Worm (Caenorhabditis elegans): ENCODE measurements around the gene F55A4.7.

F55A4.7 gene

ce11 chrX:1021835-1022311, 16.4 kb downstream of the F55A4.7 start:
- peak; percentile 97 for TF ChIP-seq zfh-2 (GFP tag; conservative IDR thresholded peaks at IDR 0.05)
- TF ChIP-seq K11D2.4 (GFP tag; IDR thresholded peaks at IDR 0.05): 0 out of 2 replicates have a peak, but pooled peaks have one; percentile 17
- TF ChIP-seq mcd-1 (GFP tag; IDR thresholded peaks at IDR 0.05): peak; percentile 42
- peak; percentile 47; the same call in 1 of the 2 replicates for TF ChIP-seq cebp-1 (GFP tag; IDR thresholded peaks at IDR 0.05)
- TF ChIP-seq cebp-1 (tag; optimal IDR thresholded peaks at IDR 0.05): peak; percentile 84
- TF ChIP-seq akir-1 (GFP tag; optimal IDR thresholded peaks at IDR 0.05): no peak
- no peak for TF ChIP-seq ets-4 (GFP tag; optimal IDR thresholded peaks at IDR 0.05)
- peak; percentile 2 for TF ChIP-seq ztf-26 (tag; optimal IDR thresholded peaks at IDR 0.05)
- peak; percentile 10 for TF ChIP-seq attf-5 (GFP tag; optimal IDR thresholded peaks at IDR 0.05)
- peak; percentile 82; the same call in 1 of the 2 replicates for TF ChIP-seq egrh-3 (GFP tag; IDR thresholded peaks at IDR 0.05)
- TF ChIP-seq ceh-27 (GFP tag; optimal IDR thresholded peaks at IDR 0.05): peak; percentile 10
- no peak for TF ChIP-seq hlh-12 (tag; optimal IDR thresholded peaks at IDR 0.05)
- TF ChIP-seq dox-1 (GFP tag; IDR thresholded peaks at IDR 0.05): 0 out of 2 replicates have a peak, but pooled peaks have one; percentile 6
- peak; percentile 62 for TF ChIP-seq K12H6.12 (tag; optimal IDR thresholded peaks at IDR 0.05)
- peak; percentile 28 for TF ChIP-seq somi-1 (GFP tag; optimal IDR thresholded peaks at IDR 0.05)

ce11 chrX:1018586-1018985, 19.7 kb downstream of the F55A4.7 start:
- TF ChIP-seq chd-7 (tag; optimal IDR thresholded peaks at IDR 0.05) (peak; percentile 9), zfh-2 (GFP tag; conservative IDR thresholded peaks at IDR 0.05) (peak; percentile 58), Y95B8A.8 (GFP tag; IDR thresholded peaks at IDR 0.05) (no peak), dox-1 (GFP tag; IDR thresholded peaks at IDR 0.05) (0 out of 2 replicates have a peak, but pooled peaks have one; percentile 35)

- TF ChIP-seq snpc-1.1 (tag; optimal IDR thresholded peaks at IDR 0.05; ENCODE audit: insufficient read depth) (no peak), egl-18 (GFP tag; IDR thresholded peaks at IDR 0.05) (no peak), lin-35 (GFP tag; optimal IDR thresholded peaks at IDR 0.05) (no peak), T26A5.8 (tag; optimal IDR thresholded peaks at IDR 0.05) (no peak), mel-28 (tag; optimal IDR thresholded peaks at IDR 0.05; ENCODE audit: borderline replicate concordance) (no peak), ceh-100 (GFP tag; IDR thresholded peaks at IDR 0.05) (no peak), rpc-1 (optimal IDR thresholded peaks at IDR 0.05) (no peak), rpc-1 (tag; optimal IDR thresholded peaks at IDR 0.05) (no peak), nfya-1 (tag; optimal IDR thresholded peaks at IDR 0.05; ENCODE audit: borderline replicate concordance, insufficient read depth) (no peak), Y56A3A.18 (GFP tag; IDR thresholded peaks at IDR 0.05) (no peak), fkh-3 (tag; optimal IDR thresholded peaks at IDR 0.05) (no peak), K12H6.12 (tag; optimal IDR thresholded peaks at IDR 0.05) (no peak), repo-1 (tag; optimal IDR thresholded peaks at IDR 0.05) (no peak), hmg-20 (GFP tag; IDR thresholded peaks at IDR 0.05) (no peak), unc-62 (GFP tag; optimal IDR thresholded peaks at IDR 0.05) (no peak), rcor-1 (GFP tag; IDR thresholded peaks at IDR 0.05) (no peak)
These were observed 20.8 kb downstream of the F55A4.7 start, which contains the start of the genes F55A4.13 and nlf-1 for ce11 chrX:1017456-1017855. TSS of gene F55A4.13 (minus strand) at chrX:1017556. TSS of gene nlf-1 (minus strand) at chrX:1017567.

- TF ChIP-seq rpc-1 (optimal IDR thresholded peaks at IDR 0.05) (no peak), rpc-1 (tag; optimal IDR thresholded peaks at IDR 0.05) (peak; percentile 26), ceh-40 (GFP tag; IDR thresholded peaks at IDR 0.05) (no peak)
These were observed 23.5 kb downstream of the F55A4.7 start for ce11 chrX:1014708-1015107.

All from whole organism, young adult.